Fruit fly (Drosophila melanogaster): ENCODE results near the gene CG12011.

The CG12011 gene

dm6 chr3L:1647276-1647919 is 47.0 kb upstream of the CG12011 start, which contains the start of the genes CG17249 and Bro (continued):
- TF ChIP-seq CG4707 (GFP tag; optimal IDR thresholded peaks at IDR 0.05) (no peak), zfh2 (GFP tag; optimal IDR thresholded peaks at IDR 0.05) (peak; percentile 54), Dip3 (GFP tag; optimal IDR thresholded peaks at IDR 0.05) (peak; percentile 45), CG2116 (GFP tag; optimal IDR thresholded peaks at IDR 0.05) (peak; percentile 45), Adf1 (GFP tag; IDR thresholded peaks at IDR 0.05) (no peak), repo (GFP tag; optimal IDR thresholded peaks at IDR 0.05) (no peak), dpn (GFP tag; optimal IDR thresholded peaks at IDR 0.05) (peak; percentile 41 to 64), peb (GFP tag; IDR thresholded peaks at IDR 0.05) (no peak), org-1 (GFP tag; optimal IDR thresholded peaks at IDR 0.05) (no peak), Hmr (GFP tag; optimal IDR thresholded peaks at IDR 0.05) (peak; percentile 42), lilli (GFP tag; optimal IDR thresholded peaks at IDR 0.05) (peak; percentile 72), Dad (GFP tag; optimal IDR thresholded peaks at IDR 0.05) (peak; percentile 8), Hr51 (GFP tag; optimal IDR thresholded peaks at IDR 0.05) (peak in 1 of 2 experiments; percentile 57), Sin3A (optimal IDR thresholded peaks at IDR 0.05) (peak; percentile 50), scrt (GFP tag; optimal IDR thresholded peaks at IDR 0.05) (peak; percentile 62), Awh (GFP tag; IDR thresholded peaks at IDR 0.05) (no peak), nom (GFP tag; optimal IDR thresholded peaks at IDR 0.05) (no peak), gcm2 (GFP tag; optimal IDR thresholded peaks at IDR 0.05) (peak; percentile 12), Hr39 (optimal IDR thresholded peaks at IDR 0.05) (no peak), CG3838 (GFP tag; optimal IDR thresholded peaks at IDR 0.05) (peak; percentile 53), CG5180 (GFP tag; optimal IDR thresholded peaks at IDR 0.05) (no peak), Antp (GFP tag; optimal IDR thresholded peaks at IDR 0.05) (peak; percentile 27), CHES-1-like (GFP tag; optimal IDR thresholded peaks at IDR 0.05) (peak; percentile 55), gcm (GFP tag; optimal IDR thresholded peaks at IDR 0.05) (no peak), pita (GFP tag; optimal IDR thresholded peaks at IDR 0.05) (no peak), CG2120 (GFP tag; optimal IDR thresholded peaks at IDR 0.05) (peak; percentile 72), caup (GFP tag; optimal IDR thresholded peaks at IDR 0.05; ENCODE audit: severe bottlenecking) (no peak), CG32767 (GFP tag; IDR thresholded peaks at IDR 0.05) (0 out of 2 replicates have a peak, but pooled peaks have one; percentile 11), wek (GFP tag; optimal IDR thresholded peaks at IDR 0.05) (no peak), YL-1 (GFP tag; optimal IDR thresholded peaks at IDR 0.05) (peak; percentile 27), slou (GFP tag; optimal IDR thresholded peaks at IDR 0.05) (no peak), CG1832 (GFP tag; optimal IDR thresholded peaks at IDR 0.05) (no peak), CG12104 (GFP tag; optimal IDR thresholded peaks at IDR 0.05) (peak; percentile 18), bsh (GFP tag; optimal IDR thresholded peaks at IDR 0.05) (no peak), CG12659 (GFP tag; optimal IDR thresholded peaks at IDR 0.05) (peak; percentile 40), CG17385 (GFP tag; optimal IDR thresholded peaks at IDR 0.05) (peak; percentile 38), CG13424 (tag; optimal IDR thresholded peaks at IDR 0.05) (no peak), HmgZ (tag; optimal IDR thresholded peaks at IDR 0.05) (peak; percentile 80), pho (GFP tag; optimal IDR thresholded peaks at IDR 0.05) (peak; percentile 50), H2.0 (GFP tag; IDR thresholded peaks at IDR 0.05) (no peak), CG7556 (GFP tag; optimal IDR thresholded peaks at IDR 0.05) (no peak), trem (tag; optimal IDR thresholded peaks at IDR 0.05) (peak; percentile 46), Dfd (GFP tag; optimal IDR thresholded peaks at IDR 0.05) (no peak), Rx (GFP tag; IDR thresholded peaks at IDR 0.05) (no peak), CG10462 (GFP tag; optimal IDR thresholded peaks at IDR 0.05) (peak; percentile 28), CG9817 (tag; optimal IDR thresholded peaks at IDR 0.05) (peak; percentile 16), sug (tag; optimal IDR thresholded peaks at IDR 0.05) (peak; percentile 36), MBD-R2 (GFP tag; IDR thresholded peaks at IDR 0.05) (peak; percentile 97), z (GFP tag; IDR thresholded peaks at IDR 0.05) (no peak), nerfin-1 (tag; optimal IDR thresholded peaks at IDR 0.05) (no peak)
